Fruit fly (Drosophila melanogaster): Measurements from ENCODE around the gene Arp10.
A peak's percentile ranks its signal among the peaks of the same experiment; 100 is the strongest.

Arp10 gene

dm6 chrX:19665684-19666141, 19.7 kb upstream of the Arp10 start:
- peak; percentile 24 for TF ChIP-seq CG11617 (GFP tag; optimal IDR thresholded peaks at IDR 0.05)
- no peak for TF ChIP-seq pad (GFP tag; optimal IDR thresholded peaks at IDR 0.05)
- TF ChIP-seq Crg-1 (GFP tag; optimal IDR thresholded peaks at IDR 0.05), result no peak
- peak; percentile 2 for TF ChIP-seq toe (GFP tag; optimal IDR thresholded peaks at IDR 0.05)
- TF ChIP-seq CG7101 (tag; optimal IDR thresholded peaks at IDR 0.05), result peak; percentile 31
- TF ChIP-seq cnc (optimal IDR thresholded peaks at IDR 0.05), result no peak
- TF ChIP-seq bab1 (GFP tag; optimal IDR thresholded peaks at IDR 0.05), result peak; percentile 72
- no peak for TF ChIP-seq kay (GFP tag; ENCODE audit: borderline replicate concordance)
- TF ChIP-seq Hr96 (GFP tag; optimal IDR thresholded peaks at IDR 0.05), result peak; percentile 43
- no peak for TF ChIP-seq ovo (GFP tag; optimal IDR thresholded peaks at IDR 0.05)
- no peak for TF ChIP-seq CG7045 (GFP tag; optimal IDR thresholded peaks at IDR 0.05)
- TF ChIP-seq CG33017 (tag; optimal IDR thresholded peaks at IDR 0.05), result no peak
- peak; percentile 28 for TF ChIP-seq CG12768 (GFP tag; optimal IDR thresholded peaks at IDR 0.05)
- peak; percentile 49 for TF ChIP-seq CG1620 (GFP tag; optimal IDR thresholded peaks at IDR 0.05)
- TF ChIP-seq Mnt (GFP tag; optimal IDR thresholded peaks at IDR 0.05), result peak; percentile 72
- no peak for TF ChIP-seq CG14711 (tag; optimal IDR thresholded peaks at IDR 0.05)
- TF ChIP-seq tj (GFP tag; optimal IDR thresholded peaks at IDR 0.05), result peak; percentile 48
- no peak for TF ChIP-seq CG5204 (GFP tag; optimal IDR thresholded peaks at IDR 0.05)
- no peak for TF ChIP-seq Clk (GFP tag; optimal IDR thresholded peaks at IDR 0.05)
- TF ChIP-seq cic (GFP tag; optimal IDR thresholded peaks at IDR 0.05), result peak; percentile 99

dm6 chrX:19663859-19664728, 18.1 kb upstream of the Arp10 start, which contains the start of the genes CG14223 and Ssu72:
CG14223 (minus strand) TSS chrX:19663971.
Ssu72 (plus strand) TSS chrX:19664561.
- TF ChIP-seq CG7101 (tag; optimal IDR thresholded peaks at IDR 0.05), result peak; percentile 22
- no peak for TF ChIP-seq pad (GFP tag; optimal IDR thresholded peaks at IDR 0.05)
- no peak for TF ChIP-seq kay (GFP tag; ENCODE audit: borderline replicate concordance)
- no peak for TF ChIP-seq toe (GFP tag; optimal IDR thresholded peaks at IDR 0.05)
- TF ChIP-seq cic (GFP tag; optimal IDR thresholded peaks at IDR 0.05), result no peak
- TF ChIP-seq Mnt (GFP tag; optimal IDR thresholded peaks at IDR 0.05), result peak; percentile 47
- TF ChIP-seq CG1620 (GFP tag; optimal IDR thresholded peaks at IDR 0.05), result peak; percentile 69
- no peak for TF ChIP-seq Clk (GFP tag; optimal IDR thresholded peaks at IDR 0.05)
- TF ChIP-seq CG5204 (GFP tag; optimal IDR thresholded peaks at IDR 0.05), result peak; percentile 42
- no peak for TF ChIP-seq cnc (optimal IDR thresholded peaks at IDR 0.05)
- no peak for TF ChIP-seq CG11617 (GFP tag; optimal IDR thresholded peaks at IDR 0.05)
- TF ChIP-seq Crg-1 (GFP tag; optimal IDR thresholded peaks at IDR 0.05), result peak; percentile 4
- TF ChIP-seq Hr96 (GFP tag; optimal IDR thresholded peaks at IDR 0.05), result peak; percentile 23
- TF ChIP-seq CG14711 (tag; optimal IDR thresholded peaks at IDR 0.05), result no peak
- no peak for TF ChIP-seq CG12768 (GFP tag; optimal IDR thresholded peaks at IDR 0.05)
- no peak for TF ChIP-seq CG7045 (GFP tag; optimal IDR thresholded peaks at IDR 0.05)
- no peak for TF ChIP-seq bab1 (GFP tag; optimal IDR thresholded peaks at IDR 0.05)
- TF ChIP-seq CG33017 (tag; optimal IDR thresholded peaks at IDR 0.05), result no peak
- no peak for TF ChIP-seq ovo (GFP tag; optimal IDR thresholded peaks at IDR 0.05)
- no peak for TF ChIP-seq tj (GFP tag; optimal IDR thresholded peaks at IDR 0.05)

DNA sequence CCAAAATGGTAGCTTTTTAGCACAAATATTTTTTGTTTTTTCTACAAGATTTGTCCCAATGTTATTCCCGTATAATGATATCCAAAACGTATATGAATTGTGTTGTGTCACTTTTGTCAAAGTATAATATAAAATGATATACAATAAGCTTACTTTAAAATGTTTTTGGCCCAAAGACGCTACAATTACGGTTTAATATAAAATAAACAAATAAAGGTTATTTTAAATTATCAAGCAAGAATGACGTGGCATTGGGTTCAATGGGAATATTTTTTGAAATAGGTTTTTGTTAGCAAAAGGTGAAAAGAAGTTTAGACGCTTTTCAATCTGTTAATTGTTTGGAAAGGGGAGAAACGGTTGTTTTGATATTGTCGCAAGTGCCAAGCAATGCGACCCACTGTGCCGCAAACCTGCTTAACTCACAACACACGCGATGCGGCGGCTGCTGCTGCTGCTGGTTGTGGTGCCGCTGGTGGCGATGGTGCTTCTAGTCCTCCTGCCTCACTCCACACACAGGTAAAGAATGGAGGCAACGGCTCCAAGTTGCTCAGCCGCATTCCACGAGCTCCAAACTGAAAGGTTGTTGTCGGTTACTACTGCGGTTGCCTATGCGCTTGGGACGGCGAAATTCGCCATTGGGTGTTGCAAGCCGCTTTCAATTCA, 17.4 kb upstream of the Arp10 start:
- TF ChIP-seq CG7045 (GFP tag; optimal IDR thresholded peaks at IDR 0.05) (peak; percentile 17), tj (GFP tag; optimal IDR thresholded peaks at IDR 0.05) (peak; percentile 17), pad (GFP tag; optimal IDR thresholded peaks at IDR 0.05) (peak; percentile 8), Crg-1 (GFP tag; optimal IDR thresholded peaks at IDR 0.05) (no peak), bab1 (GFP tag; optimal IDR thresholded peaks at IDR 0.05) (no peak), CG33017 (tag; optimal IDR thresholded peaks at IDR 0.05) (no peak), CG1620 (GFP tag; optimal IDR thresholded peaks at IDR 0.05) (no peak), CG11617 (GFP tag; optimal IDR thresholded peaks at IDR 0.05) (peak; percentile 60), cnc (optimal IDR thresholded peaks at IDR 0.05) (no peak), CG5204 (GFP tag; optimal IDR thresholded peaks at IDR 0.05) (peak; percentile 50), CG14711 (tag; optimal IDR thresholded peaks at IDR 0.05) (no peak), toe (GFP tag; optimal IDR thresholded peaks at IDR 0.05) (no peak), CG7101 (tag; optimal IDR thresholded peaks at IDR 0.05) (peak; percentile 47), CG12768 (GFP tag; optimal IDR thresholded peaks at IDR 0.05) (no peak), cic (GFP tag; optimal IDR thresholded peaks at IDR 0.05) (no peak), ovo (GFP tag; optimal IDR thresholded peaks at IDR 0.05) (peak; percentile 19), Hr96 (GFP tag; optimal IDR thresholded peaks at IDR 0.05) (no peak), Clk (GFP tag; optimal IDR thresholded peaks at IDR 0.05) (no peak), Mnt (GFP tag; optimal IDR thresholded peaks at IDR 0.05) (no peak), kay (GFP tag; ENCODE audit: borderline replicate concordance) (no peak)

DNA sequence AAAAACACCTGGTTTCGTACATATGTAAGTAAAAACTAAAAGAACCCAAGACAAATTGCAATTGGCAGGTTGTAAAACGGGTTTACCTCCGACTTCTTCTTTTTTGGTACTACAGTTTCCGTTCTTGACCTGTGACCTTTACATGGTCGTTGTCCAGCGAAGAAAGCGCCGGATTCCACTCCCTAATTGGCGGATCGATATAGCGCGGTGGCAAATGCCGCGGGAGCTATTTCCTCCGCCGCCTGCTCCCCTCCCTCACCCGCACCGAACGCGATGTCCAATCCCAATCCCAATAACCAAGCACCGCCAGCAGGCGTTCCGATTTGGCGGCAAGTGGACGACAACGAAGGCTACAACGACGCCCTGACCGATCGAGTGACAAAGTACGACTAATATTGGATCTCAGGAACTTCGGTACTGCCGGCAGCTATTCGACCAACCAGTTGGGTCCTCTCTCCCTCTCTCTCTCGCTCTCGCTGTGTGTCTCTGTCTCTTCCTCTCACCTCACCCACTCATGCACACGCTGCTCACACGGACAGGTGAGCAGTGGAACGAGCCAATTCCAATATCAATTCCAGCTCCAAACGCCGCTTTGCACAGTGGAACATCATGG, 16.7 kb upstream of the Arp10 start:
- TF ChIP-seq Hr96 (GFP tag; optimal IDR thresholded peaks at IDR 0.05) (no peak), CG12768 (GFP tag; optimal IDR thresholded peaks at IDR 0.05) (peak; percentile 1), kay (GFP tag; ENCODE audit: borderline replicate concordance) (no peak), pad (GFP tag; optimal IDR thresholded peaks at IDR 0.05) (no peak), CG7101 (tag; optimal IDR thresholded peaks at IDR 0.05) (no peak), toe (GFP tag; optimal IDR thresholded peaks at IDR 0.05) (no peak), CG14711 (tag; optimal IDR thresholded peaks at IDR 0.05) (no peak), ovo (GFP tag; optimal IDR thresholded peaks at IDR 0.05) (no peak), CG5204 (GFP tag; optimal IDR thresholded peaks at IDR 0.05) (no peak), CG33017 (tag; optimal IDR thresholded peaks at IDR 0.05) (no peak), bab1 (GFP tag; optimal IDR thresholded peaks at IDR 0.05) (peak; percentile 40), Crg-1 (GFP tag; optimal IDR thresholded peaks at IDR 0.05) (no peak), CG1620 (GFP tag; optimal IDR thresholded peaks at IDR 0.05) (peak; percentile 29), Clk (GFP tag; optimal IDR thresholded peaks at IDR 0.05) (no peak)

Data from whole organism, adult.